Worm (Caenorhabditis elegans) whole organism, midembryonic: Measurements from ENCODE around the gene col-151.

Experiments
- T22C8.4 ChIP-seq: fragments of 200-800 bp; sonication (Bioruptor generic); IDR thresholded peaks from 2 replicates; pipeline ENCODE4 v1.3.6; 2022; ENCODE audit warnings: missing genetic modification characterization, missing compliant biosample characterization
- cog-1 ChIP-seq: sonication (generic microtip); optimal IDR thresholded peaks from 2 replicates; lab custom pipeline; 2016; ENCODE audit warnings: missing genetic modification characterization, missing compliant biosample characterization
- flt-1 ChIP-seq: fragments of 200-800 bp; sonication (Bioruptor generic); IDR thresholded peaks from 2 replicates; pipeline ENCODE4 v1.3.6; 2022; ENCODE audit warnings: missing genetic modification characterization, missing compliant biosample characterization
- med-1 ChIP-seq: sonication (generic microtip); optimal IDR thresholded peaks from 2 replicates; lab custom pipeline; 2017; ENCODE audit warnings: missing genetic modification characterization, mild to moderate bottlenecking, missing compliant biosample characterization, antibody characterized with exemption, missing genetic modification reagents; ENCODE audit not compliant: insufficient read depth
- ref-1 ChIP-seq: fragments of 200-800 bp; sonication (Bioruptor generic); conservative IDR thresholded peaks from 2 replicates; pipeline ENCODE4 v1.3.6; 2022; ENCODE audit warnings: missing genetic modification reagents, missing genetic modification characterization, missing compliant biosample characterization
- ztf-23 ChIP-seq: fragments of 200-800 bp; sonication (Bioruptor generic); IDR thresholded peaks from 2 replicates; pipeline ENCODE4 v1.3.6; 2022; ENCODE audit warnings: missing genetic modification reagents, missing genetic modification characterization, missing compliant biosample characterization
- ztf-29 ChIP-seq: fragments of 200-800 bp; sonication (Bioruptor generic); IDR thresholded peaks from 2 replicates; pipeline ENCODE4 v1.3.6; 2022; ENCODE audit warnings: missing genetic modification reagents, missing genetic modification characterization, missing compliant biosample characterization

DNA sequence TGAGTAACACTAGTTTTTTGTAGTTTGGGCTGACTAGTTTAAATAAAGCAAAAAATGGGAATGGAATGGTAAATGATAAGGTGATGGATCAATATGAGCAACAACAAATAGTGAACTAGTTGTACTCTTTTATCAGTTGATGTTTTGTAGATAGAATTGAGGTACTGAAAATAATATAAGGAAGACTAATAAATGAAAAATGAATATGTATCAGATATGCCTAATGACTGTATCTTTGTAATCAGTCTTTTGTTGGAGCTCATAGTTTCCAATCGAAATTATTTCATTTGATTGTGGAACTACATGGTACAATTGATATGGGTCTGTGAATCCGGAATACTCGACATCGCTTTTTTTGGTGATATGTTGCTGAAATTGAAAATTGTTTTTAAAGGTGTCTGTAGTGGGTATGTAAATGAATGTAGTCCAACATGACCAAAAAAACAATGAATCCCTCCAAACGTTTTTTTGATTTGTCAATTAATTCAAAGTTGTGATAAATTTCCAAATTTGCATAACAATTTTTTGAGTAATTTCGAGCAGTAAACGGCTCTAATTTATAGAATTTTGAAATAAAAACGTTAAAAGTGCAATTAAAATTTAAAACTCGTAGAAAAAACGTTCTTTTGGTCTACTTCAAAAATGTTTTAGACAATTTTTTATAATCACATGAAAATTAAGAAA lies 15.1 kb upstream of the col-151 start, which contains the start of gene F15H10.12:
- no peak for TF ChIP-seq flt-1 (GFP tag; lab: Robert Waterston, UW)
- TF ChIP-seq ztf-23 (GFP tag; lab: Robert Waterston, UW) = no peak
- TF ChIP-seq cog-1 (tag; lab: Kevin White, UChicago) = no peak
- TF ChIP-seq med-1 (GFP tag; lab: Kevin White, UChicago) = no peak
- TF ChIP-seq T22C8.4 (GFP tag; lab: Robert Waterston, UW) = no peak
- no peak for TF ChIP-seq ref-1 (GFP tag; lab: Robert Waterston, UW)
- no peak for TF ChIP-seq ztf-29 (GFP tag; lab: Robert Waterston, UW)
